Fruit fly (Drosophila melanogaster) whole organism, wandering third instar larva: ENCODE data around the gene mRpL10.

Experiments
- Abd-B ChIP-seq: fragments of >200 bp; optimal IDR thresholded peaks from 2 replicates; lab custom pipeline; 2017; ENCODE audit warnings: missing biosample characterization, missing genetic modification characterization
- CG32264 ChIP-seq: fragments of 200-800 bp; sonication (Bioruptor generic); optimal IDR thresholded peaks from 2 replicates; lab custom pipeline; 2016; ENCODE audit warnings: missing biosample characterization, missing genetic modification characterization
- CG9705 ChIP-seq: fragments of 200-800 bp; sonication (Bioruptor generic); optimal IDR thresholded peaks from 2 replicates; lab custom pipeline; 2018; ENCODE audit warnings: missing biosample characterization, mild to moderate bottlenecking, missing genetic modification characterization
- CrebA ChIP-seq: fragments of 200-800 bp; sonication (Bioruptor generic); optimal IDR thresholded peaks from 2 replicates; lab custom pipeline; 2016; ENCODE audit warnings: missing biosample characterization, mild to moderate bottlenecking, missing genetic modification characterization, borderline replicate concordance
- Dfd ChIP-seq: fragments of >200 bp; optimal IDR thresholded peaks from 2 replicates; lab custom pipeline; 2017; ENCODE audit warnings: missing biosample characterization, missing genetic modification characterization
- Dif ChIP-seq: fragments of 200-275, 200-300 bp; sonication (Bioruptor generic); optimal IDR thresholded peaks from 2 replicates; lab custom pipeline; 2018; ENCODE audit warnings: missing biosample characterization, missing genetic modification characterization; ENCODE audit not compliant: partially characterized antibody
- GATAd ChIP-seq: sonication (Bioruptor generic); optimal IDR thresholded peaks from 2 replicates; lab custom pipeline; 2016; ENCODE audit warnings: missing biosample characterization, missing genetic modification characterization
- HLH106 ChIP-seq: fragments of 200-800 bp; optimal IDR thresholded peaks from 3 replicates; lab custom pipeline; 2019; ENCODE audit warnings: missing biosample characterization, mild to moderate bottlenecking, missing genetic modification characterization, moderate library complexity
- Hnf4 ChIP-seq: fragments of 200-800 bp; sonication (Bioruptor generic); optimal IDR thresholded peaks from 2 replicates; lab custom pipeline; 2016; ENCODE audit warnings: missing biosample characterization, mild to moderate bottlenecking, missing genetic modification characterization
- Hr78 ChIP-seq: fragments of >200 bp; optimal IDR thresholded peaks from 2 replicates; lab custom pipeline; 2017; ENCODE audit warnings: missing biosample characterization, missing genetic modification characterization
- Hr83 ChIP-seq: fragments of 200-300 bp; sonication (Bioruptor generic); optimal IDR thresholded peaks from 2 replicates; lab custom pipeline; 2016; ENCODE audit warnings: missing biosample characterization, mild to moderate bottlenecking, missing genetic modification characterization, moderate library complexity; ENCODE audit not compliant: poor library complexity, severe bottlenecking
- N ChIP-seq: fragments of >200 bp; optimal IDR thresholded peaks from 2 replicates; lab custom pipeline; 2018; ENCODE audit warnings: missing biosample characterization, missing external identifiers, missing genetic modification characterization
- OdsH ChIP-seq: fragments of 200-800 bp; sonication (Bioruptor generic); optimal IDR thresholded peaks from 2 replicates; lab custom pipeline; 2016; ENCODE audit warnings: missing biosample characterization, mild to moderate bottlenecking, missing genetic modification characterization
- Rel ChIP-seq, 2 experiments: fragments of 200-800 bp; sonication (Bioruptor generic) in 1 of 2; optimal IDR thresholded peaks; 2 replicates in 1 of 2; 3 replicates in 1 of 2; lab custom pipeline; 2016 to 2019; ENCODE audit warnings: mild to moderate bottlenecking in 2 of 2, missing biosample characterization in 2 of 2, missing genetic modification characterization in 2 of 2, moderate library complexity in 1 of 2
- Sp1 ChIP-seq: fragments of 200-800 bp; sonication (Bioruptor generic); optimal IDR thresholded peaks from 3 replicates; lab custom pipeline; 2019; ENCODE audit warnings: missing biosample characterization, mild to moderate bottlenecking, missing genetic modification characterization, moderate library complexity
- Vsx2 ChIP-seq: fragments of 200-300, 225-300 bp; sonication (Bioruptor generic); optimal IDR thresholded peaks from 2 replicates; lab custom pipeline; 2018; ENCODE audit warnings: missing biosample characterization, missing genetic modification characterization; ENCODE audit not compliant: partially characterized antibody
- br ChIP-seq: fragments of 200-800 bp; sonication (Bioruptor generic); optimal IDR thresholded peaks from 2 replicates; lab custom pipeline; 2016; ENCODE audit warnings: missing biosample characterization, missing genetic modification characterization
- brk ChIP-seq: fragments of 200-800 bp; sonication (Bioruptor generic); optimal IDR thresholded peaks from 2 replicates; lab custom pipeline; 2016; ENCODE audit warnings: missing biosample characterization, mild to moderate bottlenecking, missing genetic modification characterization
- dl ChIP-seq, 2 experiments: fragments of 175-275, 200-275 bp in 1 of 2; fragments of 200-275 bp in 1 of 2; sonication (Bioruptor generic); optimal IDR thresholded peaks; lab custom pipeline; 2018; ENCODE audit warnings: mild to moderate bottlenecking in 2 of 2, missing biosample characterization in 2 of 2, missing genetic modification characterization in 2 of 2, moderate library complexity in 2 of 2; ENCODE audit not compliant: partially characterized antibody in 2 of 2, insufficient read depth in 1 of 2
- dmrt93B ChIP-seq: fragments of 200-800 bp; sonication (Bioruptor generic); optimal IDR thresholded peaks from 2 replicates; lab custom pipeline; 2018; ENCODE audit warnings: missing biosample characterization, mild to moderate bottlenecking, missing genetic modification characterization
- dsf ChIP-seq: sonication (Bioruptor generic); optimal IDR thresholded peaks from 2 replicates; lab custom pipeline; 2016; ENCODE audit warnings: missing biosample characterization, missing genetic modification characterization, borderline replicate concordance
- ey ChIP-seq: fragments of 200-800 bp; sonication (Bioruptor generic); optimal IDR thresholded peaks from 2 replicates; lab custom pipeline; 2016; ENCODE audit warnings: missing biosample characterization, missing genetic modification characterization
- foxo ChIP-seq, 2 experiments: fragments of 200-800 bp; sonication (Bioruptor generic); optimal IDR thresholded peaks; 2 replicates in 1 of 2; 3 replicates in 1 of 2; lab custom pipeline; 2016 to 2017; ENCODE audit warnings: missing biosample characterization in 2 of 2, missing genetic modification characterization in 2 of 2
- fru ChIP-seq: fragments of 200-800 bp; sonication (Bioruptor generic); optimal IDR thresholded peaks from 3 replicates; lab custom pipeline; 2016; ENCODE audit warnings: missing biosample characterization, mild to moderate bottlenecking, missing genetic modification characterization
- h ChIP-seq: fragments of 200-800 bp; sonication (Bioruptor generic); optimal IDR thresholded peaks from 3 replicates; lab custom pipeline; 2016; ENCODE audit warnings: missing biosample characterization, mild to moderate bottlenecking, missing genetic modification characterization
- jim ChIP-seq: fragments of 175-275, 200-325 bp; sonication (Bioruptor generic); optimal IDR thresholded peaks from 2 replicates; lab custom pipeline; 2016; ENCODE audit warnings: missing biosample characterization, mild to moderate bottlenecking, missing genetic modification characterization
- lola ChIP-seq: fragments of >200 bp; optimal IDR thresholded peaks from 2 replicates; lab custom pipeline; 2017; ENCODE audit warnings: missing biosample characterization, missing genetic modification characterization
- pan ChIP-seq: fragments of >200 bp; optimal IDR thresholded peaks from 2 replicates; lab custom pipeline; 2017
- psq ChIP-seq: fragments of 200-800 bp; sonication (Bioruptor generic); optimal IDR thresholded peaks from 3 replicates; lab custom pipeline; 2017; ENCODE audit warnings: missing biosample characterization, mild to moderate bottlenecking, missing genetic modification characterization, moderate library complexity
- rgr ChIP-seq: fragments of 200-800 bp; sonication (Bioruptor generic); optimal IDR thresholded peaks from 3 replicates; lab custom pipeline; 2016; ENCODE audit warnings: missing biosample characterization, mild to moderate bottlenecking, missing genetic modification characterization
- sage ChIP-seq: fragments of 200-800 bp; sonication (Bioruptor generic); optimal IDR thresholded peaks from 2 replicates; lab custom pipeline; 2016; ENCODE audit warnings: missing biosample characterization, mild to moderate bottlenecking, missing genetic modification characterization
- sv ChIP-seq: fragments of 200-800 bp; sonication (Bioruptor generic); optimal IDR thresholded peaks from 3 replicates; lab custom pipeline; 2016; ENCODE audit warnings: missing biosample characterization, missing genetic modification characterization
- tai ChIP-seq: sonication (Bioruptor generic); optimal IDR thresholded peaks from 2 replicates; lab custom pipeline; 2016; ENCODE audit warnings: missing biosample characterization, missing genetic modification characterization
- usp ChIP-seq: fragments of >200 bp; optimal IDR thresholded peaks from 2 replicates; lab custom pipeline; 2017; ENCODE audit warnings: missing biosample characterization, missing genetic modification characterization
- woc ChIP-seq: sonication (Bioruptor generic); optimal IDR thresholded peaks from 2 replicates; lab custom pipeline; 2016; ENCODE audit warnings: missing biosample characterization, mild to moderate bottlenecking, missing genetic modification characterization

mRpL10 gene

DNA sequence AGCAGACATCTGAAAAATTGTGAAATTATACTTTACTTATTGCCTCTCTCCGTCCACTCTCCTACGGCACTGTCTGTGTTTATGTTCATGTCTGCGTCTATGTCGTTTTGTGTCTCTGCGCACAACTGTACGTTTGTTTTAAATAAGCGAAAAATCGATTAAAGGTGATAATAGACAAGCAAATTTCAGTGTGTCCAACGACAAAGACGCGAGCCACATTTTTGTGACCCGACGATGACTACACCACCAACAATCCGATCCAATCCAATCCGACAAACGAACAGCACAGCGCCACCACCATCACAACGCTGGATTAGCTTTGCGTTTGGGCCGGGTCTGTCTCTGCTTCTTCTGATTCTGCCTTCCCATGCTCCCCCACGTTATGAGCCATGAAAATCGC lies 41.0 kb downstream of the mRpL10 start:
- TF ChIP-seq Dif (GFP tag; lab: Kevin White, UChicago) (no peak), usp (GFP tag; lab: Kevin White, UChicago) (no peak), tai (GFP tag; lab: Kevin White, UChicago) (no peak)

DNA sequence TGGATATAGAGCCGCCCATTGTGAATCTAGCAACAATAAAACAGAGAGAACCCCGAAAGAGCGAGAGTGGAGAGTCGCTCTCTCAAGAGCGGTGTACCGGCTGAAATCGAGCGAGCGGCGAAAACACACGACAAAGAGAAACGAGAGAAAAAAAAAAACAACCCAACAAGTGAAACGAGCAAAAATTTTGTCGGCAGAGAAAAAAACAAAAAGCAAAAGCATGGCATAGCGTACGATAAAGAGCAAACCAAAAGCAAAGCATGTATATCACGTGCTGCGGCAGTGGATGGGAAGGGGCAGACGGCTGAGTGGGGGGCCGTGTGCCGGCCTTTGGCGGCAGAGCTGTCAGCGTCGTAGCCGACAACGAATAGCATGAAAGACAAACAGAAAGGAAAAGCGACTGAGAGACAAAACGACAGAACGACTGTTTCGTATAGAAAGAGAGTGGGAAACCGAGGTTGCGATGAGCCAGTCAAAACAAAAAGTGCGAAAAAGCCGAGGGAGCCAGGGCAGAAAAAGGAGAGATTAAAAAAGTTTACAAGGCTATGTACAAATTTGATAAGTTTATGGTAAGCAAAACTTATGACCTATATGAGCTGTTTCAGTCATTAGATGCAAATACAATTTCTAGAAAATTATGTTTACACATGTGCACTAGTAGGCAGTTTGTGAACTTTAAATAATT lies 43.2 kb downstream of the mRpL10 start:
- TF ChIP-seq h (GFP tag; lab: Kevin White, UChicago) (peak; percentile 21), pan (lab: Kevin White, UChicago) (no peak), dsf (GFP tag; lab: Kevin White, UChicago) (no peak), Dif (GFP tag; lab: Kevin White, UChicago) (peak; percentile 95), Abd-B (GFP tag; lab: Kevin White, UChicago) (no peak), Hnf4 (GFP tag; lab: Kevin White, UChicago) (no peak), N (GFP tag; lab: Kevin White, UChicago) (no peak), Sp1 (GFP tag; lab: Kevin White, UChicago) (peak; percentile 60), fru (GFP tag; lab: Kevin White, UChicago) (no peak), usp (GFP tag; lab: Kevin White, UChicago) (no peak), brk (GFP tag; lab: Kevin White, UChicago) (no peak), Dfd (GFP tag; lab: Kevin White, UChicago) (no peak), CG32264 (peak; percentile 26), dmrt93B (GFP tag; lab: Kevin White, UChicago) (no peak), psq (GFP tag; lab: Kevin White, UChicago) (peak; percentile 99), jim (GFP tag; lab: Kevin White, UChicago) (peak; percentile 61), sv (no peak), Vsx2 (GFP tag; lab: Kevin White, UChicago) (no peak), sage (GFP tag; lab: Kevin White, UChicago) (peak; percentile 29), ey (GFP tag; lab: Kevin White, UChicago) (no peak), foxo (GFP tag; optimal IDR thresholded peaks at IDR 0.05; lab: Kevin White, UChicago) (peak in 1 of 2 experiments; percentile 51), HLH106 (tag; lab: Kevin White, UChicago) (no peak), dl (GFP tag; optimal IDR thresholded peaks at IDR 0.05; lab: Kevin White, UChicago; ENCODE audit: insufficient read depth in 1 of 2, partially characterized antibody in 2 of 2) (peak; percentile 68 to 92), GATAd (no peak), Hr83 (GFP tag; lab: Kevin White, UChicago) (peak; percentile 7)

DNA sequence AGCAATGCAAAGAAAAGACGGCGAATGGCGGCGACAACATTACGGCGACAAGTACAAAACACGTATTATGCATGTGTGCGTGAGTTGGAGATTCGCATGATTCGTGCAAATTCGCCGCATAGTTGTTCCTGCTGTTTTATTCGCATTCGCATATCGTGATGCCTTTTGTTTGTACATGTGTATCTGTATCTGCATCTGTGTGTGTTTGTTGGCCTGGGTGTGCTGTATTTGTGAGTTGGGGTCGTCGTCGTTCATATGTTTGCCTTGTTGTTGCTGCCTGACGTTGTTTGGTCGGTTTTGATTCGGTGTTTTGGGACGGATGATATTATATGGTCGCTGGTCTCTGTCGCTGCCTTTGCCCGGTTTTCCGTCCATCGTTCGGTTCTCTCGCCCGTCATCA lies 43.9 kb downstream of the mRpL10 start:
- peak; percentile 61 for TF ChIP-seq Dif (GFP tag; lab: Kevin White, UChicago)
- TF ChIP-seq tai (GFP tag; lab: Kevin White, UChicago) = no peak
- no peak for TF ChIP-seq br (GFP tag; lab: Kevin White, UChicago)
- TF ChIP-seq CrebA (GFP tag; lab: Kevin White, UChicago) = no peak
- no peak for TF ChIP-seq Hr78 (GFP tag; lab: Kevin White, UChicago)
- TF ChIP-seq jim (GFP tag; lab: Kevin White, UChicago) = peak; percentile 53
- TF ChIP-seq dl (GFP tag; optimal IDR thresholded peaks at IDR 0.05; lab: Kevin White, UChicago; ENCODE audit: insufficient read depth in 1 of 2, partially characterized antibody in 2 of 2) = peak in 1 of 2 experiments; percentile 54
- TF ChIP-seq ey (GFP tag; lab: Kevin White, UChicago) = no peak

DNA sequence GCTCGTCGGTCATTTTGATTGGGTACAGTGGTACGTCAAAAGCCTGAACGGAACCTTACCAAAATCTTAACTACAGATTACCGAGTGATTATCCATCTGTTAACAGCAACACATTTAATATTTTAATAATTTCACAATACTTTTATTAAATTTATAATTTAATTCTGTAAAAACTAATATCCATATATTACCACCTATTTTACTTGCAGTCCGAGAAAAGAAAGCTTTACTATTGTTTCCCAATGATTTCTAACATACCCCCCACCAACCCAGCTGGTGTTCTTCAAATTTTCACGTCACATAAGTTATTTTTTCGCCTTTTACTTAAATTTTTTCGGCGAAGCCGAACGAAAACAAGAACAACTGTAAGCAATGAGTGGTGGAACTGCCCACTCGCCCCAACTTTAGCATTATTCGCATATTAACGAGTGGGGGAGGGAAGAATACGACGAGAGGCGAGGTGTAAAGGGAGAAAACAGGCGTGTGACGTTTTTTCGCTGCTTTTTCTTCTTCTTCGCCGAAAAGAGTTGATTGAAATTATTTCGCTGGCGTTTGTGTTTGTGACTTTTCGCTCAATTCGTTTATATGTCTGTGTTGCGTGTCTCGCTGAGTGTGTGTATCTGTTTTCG lies 44.4 kb downstream of the mRpL10 start:
- TF ChIP-seq rgr (GFP tag; lab: Kevin White, UChicago) (peak; percentile 70), sv (no peak), Hnf4 (GFP tag; lab: Kevin White, UChicago) (no peak), woc (no peak), HLH106 (tag; lab: Kevin White, UChicago) (peak; percentile 87), CG9705 (GFP tag; lab: Kevin White, UChicago) (peak; percentile 29), lola (GFP tag; lab: Kevin White, UChicago) (no peak), Hr78 (GFP tag; lab: Kevin White, UChicago) (no peak), Sp1 (GFP tag; lab: Kevin White, UChicago) (peak; percentile 82), h (GFP tag; lab: Kevin White, UChicago) (no peak), br (GFP tag; lab: Kevin White, UChicago) (peak; percentile 52), Rel (GFP tag; optimal IDR thresholded peaks at IDR 0.05; lab: Kevin White, UChicago) (no peak), Rel (tag; optimal IDR thresholded peaks at IDR 0.05; lab: Kevin White, UChicago) (peak; percentile 27), dl (GFP tag; optimal IDR thresholded peaks at IDR 0.05; lab: Kevin White, UChicago; ENCODE audit: insufficient read depth in 1 of 2, partially characterized antibody in 2 of 2) (peak in 1 of 2 experiments; percentile 33), Vsx2 (GFP tag; lab: Kevin White, UChicago) (no peak), fru (GFP tag; lab: Kevin White, UChicago) (peak; percentile 68), Dfd (GFP tag; lab: Kevin White, UChicago) (no peak), dmrt93B (GFP tag; lab: Kevin White, UChicago) (peak; percentile 76), jim (GFP tag; lab: Kevin White, UChicago) (no peak), sage (GFP tag; lab: Kevin White, UChicago) (peak; percentile 29), psq (GFP tag; lab: Kevin White, UChicago) (peak; percentile 76), ey (GFP tag; lab: Kevin White, UChicago) (peak; percentile 56), pan (lab: Kevin White, UChicago) (no peak), Hr83 (GFP tag; lab: Kevin White, UChicago) (peak; percentile 40), Abd-B (GFP tag; lab: Kevin White, UChicago) (no peak), foxo (GFP tag; optimal IDR thresholded peaks at IDR 0.05; lab: Kevin White, UChicago) (peak in 1 of 2 experiments; percentile 86), OdsH (GFP tag; lab: Kevin White, UChicago) (peak; percentile 83), Dif (GFP tag; lab: Kevin White, UChicago) (peak; percentile 48)
